Worm (Caenorhabditis elegans) whole organism, L4 larva: ENCODE data around the gene mxl-3.

Experiments
- D1046.2 ChIP-seq: fragments of 200-800 bp; sonication (Bioruptor generic); IDR thresholded peaks from 2 replicates; pipeline ENCODE4 v1.3.6; 2022; ENCODE audit warnings: missing genetic modification characterization, missing compliant biosample characterization
- F26F4.8 ChIP-seq: fragments of 200-800 bp; sonication (Bioruptor generic); conservative IDR thresholded peaks from 2 replicates; pipeline ENCODE4 v1.3.6; 2022; ENCODE audit warnings: missing genetic modification characterization, missing compliant biosample characterization
- F37D6.2 ChIP-seq: sonication (generic microtip); optimal IDR thresholded peaks from 2 replicates; lab custom pipeline; 2016; ENCODE audit warnings: mild to moderate bottlenecking, missing genetic modification characterization, missing compliant biosample characterization
- F44E2.7 ChIP-seq: fragments of 200-800 bp; sonication (Bioruptor generic); IDR thresholded peaks from 2 replicates; pipeline ENCODE4 v2.1.2; 2022; ENCODE audit warnings: missing genetic modification characterization, missing compliant biosample characterization
- T20F7.1 ChIP-seq: fragments of 200-800 bp; sonication (Bioruptor generic); optimal IDR thresholded peaks from 2 replicates; lab custom pipeline; 2018; ENCODE audit warnings: mild to moderate bottlenecking, missing genetic modification characterization, missing compliant biosample characterization
- Y75B8A.6 ChIP-seq: fragments of 200-800 bp; sonication (Bioruptor generic); IDR thresholded peaks from 2 replicates; pipeline ENCODE4 v1.3.6; 2022; ENCODE audit warnings: missing genetic modification reagents, missing genetic modification characterization, missing compliant biosample characterization
- ZK546.5 ChIP-seq, 2 experiments: sonication (generic microtip); optimal IDR thresholded peaks; 2 replicates each; lab custom pipeline; 2017; ENCODE audit warnings: missing biosample characterization in 2 of 2, missing genetic modification characterization in 2 of 2
- aly-2 ChIP-seq: sonication (generic microtip); optimal IDR thresholded peaks from 2 replicates; lab custom pipeline; 2018; ENCODE audit warnings: missing biosample characterization, missing genetic modification characterization
- ama-1 ChIP-seq: fragments of 150-350 bp; optimal IDR thresholded peaks from 2 replicates; lab custom pipeline; 2014; ENCODE audit warnings: inconsistent platforms, mixed read lengths
- arid-1 ChIP-seq: fragments of 200-800 bp; sonication (Bioruptor generic); conservative IDR thresholded peaks from 2 replicates; pipeline ENCODE4 v1.3.6; 2022; ENCODE audit warnings: missing genetic modification reagents, missing genetic modification characterization, missing compliant biosample characterization
- ceh-20 ChIP-seq: fragments of 200-800 bp; sonication (Bioruptor generic); IDR thresholded peaks from 2 replicates; pipeline ENCODE4 v1.3.6; 2022; ENCODE audit warnings: missing genetic modification reagents, missing genetic modification characterization, missing compliant biosample characterization
- ceh-32 ChIP-seq: sonication (generic microtip); optimal IDR thresholded peaks from 2 replicates; lab custom pipeline; 2016; ENCODE audit warnings: mild to moderate bottlenecking, missing genetic modification characterization, missing compliant biosample characterization; ENCODE audit not compliant: poor library complexity
- ceh-44 ChIP-seq: fragments of 200-800 bp; sonication (Bioruptor generic); IDR thresholded peaks from 2 replicates; pipeline ENCODE4 v1.3.6; 2022; ENCODE audit warnings: missing genetic modification reagents, missing genetic modification characterization, missing compliant biosample characterization
- ceh-62 ChIP-seq: sonication (generic microtip); optimal IDR thresholded peaks from 2 replicates; lab custom pipeline; 2017; ENCODE audit warnings: missing biosample characterization, missing genetic modification characterization
- ceh-82 ChIP-seq: sonication (generic microtip); optimal IDR thresholded peaks from 2 replicates; lab custom pipeline; 2017; ENCODE audit warnings: missing biosample characterization, missing genetic modification characterization
- ctbp-1 ChIP-seq: fragments of 200-800 bp; sonication (Bioruptor generic); IDR thresholded peaks from 2 replicates; pipeline ENCODE4 v1.3.6; 2022; ENCODE audit warnings: missing genetic modification reagents, missing genetic modification characterization, missing compliant biosample characterization
- dpl-1 ChIP-seq: fragments of 150-350 bp; optimal IDR thresholded peaks from 2 replicates; lab custom pipeline; 2014; ENCODE audit warnings: missing biosample characterization, missing genetic modification reagents, missing genetic modification characterization
- fkh-10 ChIP-seq: fragments of 150-350 bp; optimal IDR thresholded peaks from 2 replicates; lab custom pipeline; 2014; ENCODE audit warnings: missing biosample characterization, missing genetic modification reagents, missing genetic modification characterization
- gei-8 ChIP-seq: fragments of 200-800 bp; sonication (Bioruptor generic); optimal IDR thresholded peaks from 2 replicates; lab custom pipeline; 2018; ENCODE audit warnings: mild to moderate bottlenecking, missing genetic modification characterization, missing compliant biosample characterization
- hif-1 ChIP-seq, 2 experiments: sonication (generic microtip); optimal IDR thresholded peaks; 2 replicates each; lab custom pipeline; 2016 to 2017; ENCODE audit warnings: missing compliant biosample characterization in 2 of 2, missing genetic modification characterization in 2 of 2, missing genetic modification reagents in 2 of 2, missing genotype in 2 of 2, mild to moderate bottlenecking in 1 of 2
- hlh-11 ChIP-seq: fragments of 200-800 bp; sonication (Bioruptor generic); optimal IDR thresholded peaks from 2 replicates; lab custom pipeline; 2018; ENCODE audit warnings: mild to moderate bottlenecking, missing genetic modification characterization, missing compliant biosample characterization
- hlh-30 ChIP-seq: sonication (generic microtip); optimal IDR thresholded peaks from 2 replicates; lab custom pipeline; 2017; ENCODE audit warnings: antibody characterized with exemption, mild to moderate bottlenecking, missing genetic modification characterization, missing compliant biosample characterization; ENCODE audit not compliant: insufficient read depth
- jun-1 ChIP-seq: fragments of 150-350 bp; optimal IDR thresholded peaks from 2 replicates; lab custom pipeline; 2014; ENCODE audit warnings: missing biosample characterization, missing genetic modification reagents, missing genetic modification characterization
- lin-1 ChIP-seq: fragments of 200-800 bp; sonication (Bioruptor generic); IDR thresholded peaks from 2 replicates; pipeline ENCODE4 v1.3.6; 2022; ENCODE audit warnings: missing genetic modification reagents, missing genetic modification characterization, missing compliant biosample characterization
- lin-15B ChIP-seq: fragments of 150-350 bp; sonication (generic microtip); optimal IDR thresholded peaks from 3 replicates; lab custom pipeline; 2014; ENCODE audit warnings: missing biosample characterization, missing genetic modification characterization
- lin-29 ChIP-seq: fragments of 200-800 bp; sonication (Bioruptor generic); IDR thresholded peaks from 2 replicates; pipeline ENCODE4 v1.3.6; 2022; ENCODE audit warnings: missing genetic modification reagents, missing genetic modification characterization, missing compliant biosample characterization
- lin-38 ChIP-seq: fragments of 200-800 bp; sonication (Bioruptor generic); IDR thresholded peaks from 2 replicates; pipeline ENCODE4 v1.3.6; 2022; ENCODE audit warnings: missing genetic modification reagents, missing genetic modification characterization, missing compliant biosample characterization
- lin-39 ChIP-seq: fragments of 150-350 bp; optimal IDR thresholded peaks from 2 replicates; lab custom pipeline; 2014; ENCODE audit warnings: missing biosample characterization, missing genetic modification reagents, missing genetic modification characterization
- madf-5 ChIP-seq, 2 experiments: fragments of 200-800 bp; sonication (Bioruptor generic); IDR thresholded peaks; 2 replicates each; pipeline ENCODE4 v1.3.6; 2022; ENCODE audit warnings: missing compliant biosample characterization in 2 of 2, missing genetic modification characterization in 2 of 2
- madf-9 ChIP-seq: fragments of 200-800 bp; sonication (Bioruptor generic); conservative IDR thresholded peaks from 2 replicates; pipeline ENCODE4 v1.3.6; 2022; ENCODE audit warnings: missing genetic modification reagents, missing genetic modification characterization, missing compliant biosample characterization
- mdl-1 ChIP-seq, 2 experiments: fragments of 150-350 bp in 1 of 2; sonication (generic microtip) in 1 of 2; optimal IDR thresholded peaks; 2 replicates each; lab custom pipeline; 2014 to 2017; ENCODE audit warnings: missing biosample characterization in 2 of 2, missing genetic modification characterization in 2 of 2
- mxl-2 ChIP-seq: fragments of 200-800 bp; sonication (Bioruptor generic); conservative IDR thresholded peaks from 2 replicates; pipeline ENCODE4 v1.3.6; 2022; ENCODE audit warnings: missing genetic modification reagents, missing genetic modification characterization, missing compliant biosample characterization
- nhr-10 ChIP-seq: fragments of 150-350 bp; optimal IDR thresholded peaks from 2 replicates; lab custom pipeline; 2014; ENCODE audit warnings: missing biosample characterization, missing genetic modification characterization
- nhr-237 ChIP-seq: sonication (generic microtip); optimal IDR thresholded peaks from 2 replicates; lab custom pipeline; 2017; ENCODE audit warnings: missing biosample characterization, missing genetic modification characterization
- nhr-25 ChIP-seq: sonication (generic microtip); optimal IDR thresholded peaks from 2 replicates; lab custom pipeline; 2017; ENCODE audit warnings: missing genetic modification characterization, mild to moderate bottlenecking, missing compliant biosample characterization, antibody characterized with exemption, moderate library complexity, borderline replicate concordance; ENCODE audit not compliant: insufficient read depth
- nhr-41 ChIP-seq: fragments of 200-800 bp; sonication (Bioruptor generic); IDR thresholded peaks from 2 replicates; pipeline ENCODE4 v1.3.6; 2022; ENCODE audit warnings: missing genetic modification reagents, missing genetic modification characterization, missing compliant biosample characterization
- nhr-48 ChIP-seq: sonication (generic microtip); optimal IDR thresholded peaks from 2 replicates; lab custom pipeline; 2016; ENCODE audit warnings: mild to moderate bottlenecking, missing genetic modification characterization, missing compliant biosample characterization
- nhr-6 ChIP-seq: fragments of 150-350 bp; optimal IDR thresholded peaks from 2 replicates; lab custom pipeline; 2014; ENCODE audit warnings: missing biosample characterization, missing genetic modification characterization
- php-3 ChIP-seq: fragments of 200-800 bp; sonication (Bioruptor generic); IDR thresholded peaks from 2 replicates; pipeline ENCODE4 v1.3.6; 2022; ENCODE audit warnings: missing genetic modification reagents, missing genetic modification characterization, missing compliant biosample characterization
- rbr-2 ChIP-seq: sonication (generic microtip); optimal IDR thresholded peaks from 2 replicates; lab custom pipeline; 2016; ENCODE audit warnings: missing genotype, missing genetic modification characterization, missing compliant biosample characterization
- sdz-12 ChIP-seq: fragments of 200-800 bp; sonication (Bioruptor generic); optimal IDR thresholded peaks from 2 replicates; lab custom pipeline; 2018; ENCODE audit warnings: mild to moderate bottlenecking, missing genetic modification characterization, missing compliant biosample characterization
- set-16 ChIP-seq: fragments of 200-800 bp; sonication (Bioruptor generic); IDR thresholded peaks from 2 replicates; pipeline ENCODE4 v1.3.6; 2022; ENCODE audit warnings: missing genetic modification reagents, missing genetic modification characterization, missing compliant biosample characterization
- snpc-4 ChIP-seq: fragments of 150-350 bp; optimal IDR thresholded peaks from 2 replicates; lab custom pipeline; 2014; ENCODE audit warnings: missing biosample characterization, missing genetic modification characterization
- spr-1 ChIP-seq: sonication (generic microtip); optimal IDR thresholded peaks from 2 replicates; lab custom pipeline; 2016; ENCODE audit warnings: mild to moderate bottlenecking, missing genetic modification characterization, missing compliant biosample characterization
- tag-97 ChIP-seq: fragments of 200-800 bp; sonication (Bioruptor generic); IDR thresholded peaks from 2 replicates; pipeline ENCODE4 v1.3.6; 2022; ENCODE audit warnings: missing genetic modification characterization, missing compliant biosample characterization
- unc-130 ChIP-seq: sonication (generic microtip); optimal IDR thresholded peaks from 2 replicates; lab custom pipeline; 2016; ENCODE audit warnings: missing genetic modification reagents, missing genetic modification characterization, missing compliant biosample characterization
- unc-39 ChIP-seq: sonication (generic microtip); optimal IDR thresholded peaks from 2 replicates; lab custom pipeline; 2017; ENCODE audit warnings: missing biosample characterization, missing genetic modification characterization
- unc-62 ChIP-seq, 3 experiments: fragments of 150-350 bp in 1 of 3; sonication (generic microtip); optimal IDR thresholded peaks in 2 of 3; peaks in 1 of 3; 1 replicate in 1 of 3; 2 replicates in 2 of 3; lab custom pipeline; 2014 to 2017; ENCODE audit warnings: missing biosample characterization in 3 of 3, missing genetic modification characterization in 3 of 3, missing genetic modification reagents in 3 of 3, missing genotype in 1 of 3
- vab-7 ChIP-seq: fragments of 200-800 bp; sonication (Bioruptor generic); IDR thresholded peaks from 2 replicates; pipeline ENCODE4 v1.3.6; 2022; ENCODE audit warnings: missing genetic modification reagents, missing genetic modification characterization, missing compliant biosample characterization
- zip-2 ChIP-seq: fragments of 150-350 bp; optimal IDR thresholded peaks from 2 replicates; lab custom pipeline; 2014; ENCODE audit warnings: missing biosample characterization, missing genetic modification characterization

The mxl-3 gene

DNA sequence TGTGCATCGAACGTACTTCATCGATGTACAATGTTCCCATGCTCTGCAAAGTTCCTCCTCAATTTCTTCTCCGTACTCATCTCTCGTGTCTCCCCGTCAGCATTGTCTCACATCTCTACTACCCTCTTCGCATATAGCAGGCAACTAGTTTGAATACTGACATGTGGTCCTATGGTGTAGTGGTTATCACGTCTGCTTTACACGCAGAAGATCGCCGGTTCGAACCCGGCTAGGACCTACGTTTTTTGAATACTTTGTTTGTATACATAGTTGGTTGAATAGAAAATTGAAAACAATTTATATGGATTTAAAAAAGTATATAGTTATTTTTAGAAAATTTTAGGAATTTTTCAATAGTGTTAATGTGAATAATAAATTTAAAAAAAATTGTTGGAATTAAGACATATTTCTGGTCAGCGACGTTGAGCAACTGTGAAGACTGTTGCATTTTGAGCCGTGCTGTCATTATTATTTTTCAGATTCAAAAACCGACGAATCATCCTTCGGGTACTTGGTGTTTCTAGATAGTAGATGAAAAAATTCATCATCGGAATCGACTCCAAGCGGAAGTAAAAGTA is 43.6 kb downstream of the mxl-3 start (continued):
- TF ChIP-seq aly-2 (no peak), T20F7.1 (GFP tag; lab: Kevin White, UChicago) (peak; percentile 81), ZK546.5 (tag; optimal IDR thresholded peaks at IDR 0.05; lab: Kevin White, UChicago) (no peak), ceh-20 (peak; percentile 85), sdz-12 (GFP tag; lab: Kevin White, UChicago) (peak; percentile 90), lin-29 (GFP tag; lab: Robert Waterston, UW) (peak; percentile 83), ctbp-1 (GFP tag; lab: Robert Waterston, UW) (peak; percentile 93), unc-130 (peak; percentile 81), gei-8 (peak; percentile 74), hlh-30 (tag; lab: Kevin White, UChicago) (peak; percentile 83), nhr-10 (tag; lab: Kevin White, UChicago) (no peak), snpc-4 (tag; lab: Kevin White, UChicago) (no peak), F44E2.7 (GFP tag; lab: Robert Waterston, UW) (peak; percentile 94), ama-1 (lab: Kevin White, UChicago) (no peak), madf-5 (GFP tag; IDR thresholded peaks at IDR 0.05; lab: Robert Waterston, UW) (peak; percentile 87 to 97), jun-1 (tag; lab: Kevin White, UChicago) (peak; percentile 43), ceh-32 (peak; percentile 79), lin-15B (tag; lab: Kevin White, UChicago) (no peak), set-16 (GFP tag; lab: Robert Waterston, UW) (no peak), lin-39 (tag; lab: Kevin White, UChicago) (no peak), rbr-2 (tag; lab: Kevin White, UChicago) (peak; percentile 90), F26F4.8 (GFP tag; lab: Robert Waterston, UW) (peak; percentile 80), hlh-11 (tag; lab: Kevin White, UChicago) (no peak), vab-7 (GFP tag; lab: Robert Waterston, UW) (peak; percentile 98), dpl-1 (peak; percentile 57), nhr-25 (tag; lab: Kevin White, UChicago) (no peak), nhr-6 (tag; lab: Kevin White, UChicago) (peak; percentile 63), lin-38 (no peak), fkh-10 (GFP tag; lab: Kevin White, UChicago) (peak; percentile 31), ceh-44 (peak; percentile 87), nhr-237 (tag; lab: Kevin White, UChicago) (no peak), hif-1 (tag; optimal IDR thresholded peaks at IDR 0.05; lab: Kevin White, UChicago) (no peak), mdl-1 (tag; optimal IDR thresholded peaks at IDR 0.05; lab: Kevin White, UChicago) (peak; percentile 42 to 64), lin-1 (peak; percentile 89), zip-2 (tag; lab: Kevin White, UChicago) (peak; percentile 62), ceh-82 (tag; lab: Kevin White, UChicago) (no peak), php-3 (GFP tag; lab: Robert Waterston, UW) (peak; percentile 87), arid-1 (GFP tag; lab: Robert Waterston, UW) (peak; percentile 91), spr-1 (tag; lab: Kevin White, UChicago) (peak; percentile 79), ceh-62 (tag; lab: Kevin White, UChicago) (no peak), F37D6.2 (tag; lab: Kevin White, UChicago) (peak; percentile 78), mxl-2 (GFP tag; lab: Robert Waterston, UW) (peak; percentile 79), D1046.2 (GFP tag; lab: Robert Waterston, UW) (peak; percentile 91), madf-9 (GFP tag; lab: Robert Waterston, UW) (peak; percentile 92), nhr-41 (GFP tag; lab: Robert Waterston, UW) (peak; percentile 90), unc-62 (GFP tag; optimal IDR thresholded peaks at IDR 0.05 in 1 of 2; lab: Kevin White, UChicago) (peak in 1 of 2 experiments; percentile 96), unc-62 (tag; optimal IDR thresholded peaks at IDR 0.05; lab: Kevin White, UChicago) (no peak), nhr-48 (peak; percentile 78), tag-97 (GFP tag; lab: Robert Waterston, UW) (no peak), unc-39 (tag; lab: Kevin White, UChicago) (no peak), Y75B8A.6 (GFP tag; lab: Robert Waterston, UW) (peak; percentile 96)
